Fruit fly (Drosophila melanogaster) whole organism, larva: ENCODE measurements around the gene CG33695.
A peak's percentile ranks its signal among the peaks of the same experiment; 100 is the strongest.

Experiments used
- noc ChIP-seq: fragments of 200-800 bp; sonication (Bioruptor generic); optimal IDR thresholded peaks from 3 replicates; lab custom pipeline; 2019; ENCODE audit warnings: missing biosample characterization, mild to moderate bottlenecking, missing genetic modification characterization, moderate library complexity

Gene CG33695

DNA sequence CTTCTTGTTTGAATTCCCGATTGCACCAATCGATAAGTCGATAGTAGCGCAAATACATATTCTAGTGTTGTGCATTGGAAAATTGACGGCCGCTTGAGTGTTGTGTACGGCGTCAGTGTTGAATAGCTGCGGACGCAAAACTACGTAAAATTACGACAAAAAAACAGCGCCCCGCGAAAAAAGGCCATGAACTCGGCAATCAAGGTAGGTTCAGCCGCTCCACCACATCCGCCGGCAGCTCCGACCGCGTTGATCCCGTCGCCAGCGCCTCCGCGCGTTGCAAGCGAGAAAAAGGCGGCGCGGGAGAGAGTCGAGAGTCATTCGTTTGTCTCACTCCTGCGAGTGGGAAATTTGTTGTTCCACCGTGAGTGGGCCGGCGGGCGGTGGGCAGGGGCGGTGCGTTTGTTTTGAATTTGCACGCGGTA is at the start of gene CG33695:
CG33695 (plus strand) TSS at position 95 of the 425 bp plus-strand sequence.
- no peak for TF ChIP-seq noc

- TF ChIP-seq noc: no peak
Measured at dm6 chr2L:11228039-11228438, 49.8 kb upstream of the CG33695 start.

dm6 chr2L:11228909-11229574 is 48.8 kb upstream of the CG33695 start:
- no peak for TF ChIP-seq noc

DNA sequence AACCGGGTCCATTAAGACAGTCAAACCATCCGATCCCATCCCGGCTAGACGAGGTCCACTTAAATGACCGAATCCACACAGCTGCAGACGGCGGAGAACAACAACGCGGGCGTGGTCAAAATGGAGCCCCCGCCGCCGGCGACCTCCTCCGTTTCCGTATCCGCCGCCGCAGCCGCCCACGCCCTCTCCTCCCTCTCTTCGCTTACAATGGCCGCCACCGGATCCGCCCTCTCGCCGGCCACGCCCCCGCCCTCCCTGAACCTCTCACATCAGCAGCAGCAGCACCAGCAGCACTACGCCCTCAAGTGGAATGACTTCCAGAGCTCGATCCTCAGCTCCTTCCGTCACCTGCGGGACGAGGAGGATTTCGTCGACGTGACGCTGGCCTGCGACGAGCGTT is 42.3 kb upstream of the CG33695 start:
- no peak for TF ChIP-seq noc

- no peak for TF ChIP-seq noc
Measured at dm6 chr2L:11236364-11236763, 41.5 kb upstream of the CG33695 start.

dm6 chr2L:11243912-11244311 is 33.9 kb upstream of the CG33695 start:
- no peak for TF ChIP-seq noc

DNA sequence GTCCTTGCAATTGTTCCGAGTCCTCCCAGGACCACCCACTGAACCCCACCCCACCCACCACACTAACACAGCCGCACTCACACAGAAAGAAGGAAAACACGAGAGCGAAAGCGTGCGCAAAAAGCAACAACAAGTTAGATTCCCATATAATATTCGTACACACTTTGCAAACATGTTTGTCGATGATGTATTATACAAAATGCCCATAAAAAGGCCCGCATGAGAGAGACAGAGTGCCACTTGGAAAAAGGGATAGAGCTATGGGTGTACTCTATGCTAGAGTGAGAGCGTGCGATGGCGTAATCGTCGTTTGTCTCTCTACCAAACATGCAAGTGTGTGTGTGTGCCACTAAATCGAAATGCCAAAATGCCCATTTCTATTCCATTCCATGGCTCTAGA is 30.1 kb upstream of the CG33695 start:
- no peak for TF ChIP-seq noc

DNA sequence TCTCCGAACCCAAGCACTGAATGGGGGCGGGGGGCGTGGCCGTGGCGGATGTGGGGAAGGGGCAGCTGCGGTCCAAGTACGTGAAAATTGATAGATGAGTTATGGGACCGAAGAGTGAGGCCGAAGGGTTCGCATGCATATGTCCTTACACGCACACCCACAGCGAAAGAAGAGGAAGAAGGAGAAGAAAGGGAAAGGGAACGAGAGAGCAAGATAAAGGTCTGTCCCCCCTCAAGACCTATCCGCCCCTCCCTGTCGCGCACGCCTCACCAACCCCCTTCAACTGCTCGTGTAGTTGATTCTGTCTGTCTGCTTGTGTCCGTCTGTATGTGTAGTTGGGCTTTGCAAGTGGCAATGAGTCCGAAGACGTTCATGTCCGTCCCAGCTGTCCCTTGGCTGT is 28.4 kb upstream of the CG33695 start:
- no peak for TF ChIP-seq noc

- TF ChIP-seq noc: no peak
Measured at dm6 chr2L:11251181-11251580, 26.6 kb upstream of the CG33695 start.

- TF ChIP-seq noc: no peak
Measured at dm6 chr2L:11268933-11269631, 8.7 kb upstream of the CG33695 start, which contains the start of gene cmet. Gene cmet (minus strand): TSS chr2L:11269002.

dm6 chr2L:11269632-11269965 is 8.2 kb upstream of the CG33695 start, which contains the start of gene cana:
Gene cana (plus strand): TSS chr2L:11269780.
- TF ChIP-seq noc: no peak

DNA sequence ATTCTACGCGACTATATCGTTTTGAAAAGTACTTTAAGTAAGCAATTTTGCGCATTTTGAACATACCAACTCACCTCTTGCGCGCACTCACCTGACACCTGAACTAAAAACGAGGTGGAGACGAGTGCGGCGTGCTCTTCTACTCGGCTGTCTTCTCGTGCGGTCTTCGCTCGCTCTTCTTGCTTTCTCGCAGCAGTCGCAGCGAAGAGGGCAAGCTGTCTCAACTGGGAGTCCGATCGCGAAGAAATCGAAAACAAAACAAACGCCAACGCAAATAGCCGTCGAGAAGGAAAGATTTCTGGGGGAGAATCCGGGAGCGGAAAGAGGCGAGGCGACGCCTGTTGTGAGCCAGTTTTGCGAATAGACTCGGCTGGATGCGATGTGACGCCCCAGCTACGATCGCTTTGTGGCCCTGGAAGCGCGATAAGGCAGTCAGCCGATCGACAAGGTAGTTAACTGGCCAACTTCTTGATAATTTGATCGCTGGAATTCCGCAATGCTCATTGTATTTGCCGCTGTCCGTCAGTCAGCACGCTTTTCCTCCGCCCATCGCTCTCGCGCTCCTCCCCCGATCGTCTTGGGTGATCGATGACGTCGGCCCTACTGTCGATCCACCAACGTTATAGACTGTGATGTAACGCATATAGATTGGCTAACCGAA is 6.1 kb upstream of the CG33695 start:
- TF ChIP-seq noc: peak; percentile 52

DNA sequence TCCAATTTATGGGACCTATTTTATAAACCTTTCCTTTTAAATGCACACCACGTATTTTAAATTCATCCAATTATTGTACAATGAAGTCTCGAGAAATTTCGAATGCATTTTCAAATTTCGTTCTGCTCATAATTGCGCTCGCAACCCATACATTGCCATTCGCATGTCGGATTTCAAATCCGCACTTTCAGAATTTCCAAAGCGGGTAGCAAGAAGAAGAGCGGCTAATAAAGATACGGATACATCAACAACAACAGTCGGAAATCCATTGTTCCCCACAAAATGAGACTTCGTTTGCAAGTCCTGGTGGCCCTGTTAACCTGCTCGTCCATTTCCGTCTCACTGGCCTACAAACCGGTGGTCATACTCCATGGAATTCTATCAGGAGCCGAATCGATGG is 2.3 kb downstream of the CG33695 start, which contains the start of gene Ppt2:
Ppt2 (plus strand) TSS at position 209 of the 400 bp plus-strand sequence.
- TF ChIP-seq noc: no peak

DNA sequence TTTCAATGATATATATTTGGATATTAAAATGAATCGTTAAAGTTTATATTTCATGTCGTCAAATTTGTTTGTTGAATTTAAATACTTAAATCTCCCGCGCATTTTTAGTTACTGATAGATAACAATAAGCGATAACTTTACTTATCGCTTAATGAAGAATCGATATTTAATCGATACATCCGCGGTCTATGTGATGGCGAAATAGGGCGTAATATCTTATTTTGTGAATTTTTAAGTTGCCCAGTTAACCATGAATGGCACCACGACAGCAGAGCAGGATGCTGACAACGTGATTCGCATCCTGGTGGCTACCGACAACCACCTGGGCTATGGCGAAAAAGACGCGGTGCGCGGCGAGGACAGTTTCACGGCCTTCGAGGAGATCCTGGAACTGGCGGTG is 4.1 kb downstream of the CG33695 start, which contains the start of gene mre11:
mre11 (plus strand) TSS at position 161 of the 400 bp plus-strand sequence.
- TF ChIP-seq noc: no peak

DNA sequence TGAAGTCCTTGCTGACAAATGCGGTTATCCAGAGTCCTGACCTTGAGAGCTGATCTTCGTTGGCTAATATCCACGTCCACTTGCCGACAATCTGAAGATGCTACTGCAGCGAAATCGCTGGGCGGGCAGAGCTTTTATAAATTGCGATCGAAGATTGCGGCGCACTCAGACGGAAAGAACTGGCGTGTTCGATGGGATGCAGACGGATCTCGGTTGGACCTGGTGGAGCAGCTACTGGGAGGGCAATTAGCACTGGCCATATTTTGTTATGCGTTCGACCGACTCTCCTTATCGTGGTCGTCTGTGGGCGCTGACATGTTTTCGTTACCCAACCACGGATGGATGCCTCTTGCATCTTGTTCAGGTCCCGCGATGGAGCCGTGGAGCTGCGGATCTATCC is 7.8 kb downstream of the CG33695 start, which contains the start of gene Osi21:
Osi21 (minus strand) TSS at position 101 of the 400 bp plus-strand sequence.
- no peak for TF ChIP-seq noc

- no peak for TF ChIP-seq noc
Measured at dm6 chr2L:11295762-11296161, 17.9 kb downstream of the CG33695 start.

DNA sequence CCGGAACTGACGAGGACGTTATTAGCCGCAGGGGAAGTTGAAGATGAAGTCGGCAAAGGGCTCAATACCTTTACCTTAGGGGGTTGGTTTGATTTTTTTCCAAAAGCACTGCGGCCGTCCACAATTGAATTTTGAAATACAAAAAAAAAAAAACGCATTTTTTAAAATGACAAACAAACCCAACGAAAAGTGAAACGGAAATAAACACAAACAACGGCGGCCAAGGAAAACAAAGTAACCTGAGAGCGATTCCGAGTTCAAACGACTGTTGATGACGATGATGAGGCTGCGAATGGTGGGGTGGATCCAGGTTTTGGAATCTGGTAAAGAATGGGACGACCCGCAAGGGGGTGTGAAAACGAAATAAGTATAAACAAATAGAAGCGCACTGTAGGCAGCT is 18.7 kb downstream of the CG33695 start:
- TF ChIP-seq noc: no peak

DNA sequence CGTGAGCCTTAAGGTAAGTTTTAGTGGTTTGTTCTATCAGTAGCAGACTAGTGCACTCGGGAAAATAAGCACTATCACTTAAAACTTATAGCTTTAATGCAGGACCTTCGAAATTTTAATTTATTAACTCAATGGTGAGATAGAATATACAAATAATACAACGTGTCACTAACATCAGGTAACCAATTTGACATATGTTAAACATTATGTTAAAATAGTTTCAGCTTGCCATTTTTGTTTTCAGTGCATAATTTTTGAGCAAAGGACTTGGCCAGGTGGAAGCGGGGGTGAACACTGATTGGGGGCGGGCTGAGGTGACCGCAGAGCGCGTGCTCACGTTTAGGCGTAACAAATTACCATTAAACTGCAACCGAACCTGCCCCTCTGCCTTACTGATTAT is 24.7 kb downstream of the CG33695 start:
- TF ChIP-seq noc: no peak
